Worm (Caenorhabditis elegans) whole organism, young adult: ENCODE data around the gene hpo-28.
A peak's percentile ranks its signal among the peaks of the same experiment; 100 is the strongest.

Experiments
- F10E7.11 ChIP-seq: sonication (generic microtip); optimal IDR thresholded peaks from 2 replicates; lab custom pipeline; 2017; ENCODE audit warnings: mild to moderate bottlenecking, missing genetic modification characterization, moderate library complexity, missing compliant biosample characterization
- F23B12.7 ChIP-seq: sonication (generic microtip); optimal IDR thresholded peaks from 2 replicates; lab custom pipeline; 2017; ENCODE audit warnings: missing genetic modification characterization, mild to moderate bottlenecking, missing compliant biosample characterization, antibody characterized with exemption, moderate library complexity; ENCODE audit not compliant: insufficient read depth
- F49E8.2 ChIP-seq: sonication (generic microtip); optimal IDR thresholded peaks from 3 replicates; lab custom pipeline; 2017; ENCODE audit warnings: missing genetic modification characterization, mild to moderate bottlenecking, missing compliant biosample characterization, antibody characterized with exemption, moderate library complexity; ENCODE audit not compliant: insufficient read depth
- F57A8.1 ChIP-seq: fragments of 200-800 bp; sonication (Bioruptor generic); optimal IDR thresholded peaks from 2 replicates; lab custom pipeline; 2018; ENCODE audit warnings: mild to moderate bottlenecking, missing genetic modification characterization, moderate library complexity, missing compliant biosample characterization
- F57C9.4 ChIP-seq: sonication (generic microtip); optimal IDR thresholded peaks from 2 replicates; lab custom pipeline; 2017; ENCODE audit warnings: mild to moderate bottlenecking, missing genetic modification characterization, missing compliant biosample characterization
- T07F8.4 ChIP-seq: sonication (generic microtip); optimal IDR thresholded peaks from 2 replicates; lab custom pipeline; 2016; ENCODE audit warnings: mild to moderate bottlenecking, missing genetic modification characterization, moderate library complexity, missing compliant biosample characterization
- Y95B8A.8 ChIP-seq: fragments of 200-800 bp; sonication (Bioruptor generic); IDR thresholded peaks from 2 replicates; pipeline ENCODE4 v1.3.6; 2022; ENCODE audit warnings: missing genetic modification reagents, missing genetic modification characterization, missing compliant biosample characterization
- ZK185.1 ChIP-seq: sonication (generic microtip); optimal IDR thresholded peaks from 2 replicates; lab custom pipeline; 2016; ENCODE audit warnings: mild to moderate bottlenecking, missing genetic modification characterization, missing compliant biosample characterization; ENCODE audit not compliant: poor library complexity, severe bottlenecking
- atf-7 ChIP-seq: sonication (generic microtip); optimal IDR thresholded peaks from 2 replicates; lab custom pipeline; 2017; ENCODE audit warnings: mild to moderate bottlenecking, missing genetic modification characterization, missing compliant biosample characterization
- cebp-1 ChIP-seq, 2 experiments: fragments of 200-800 bp in 1 of 2; sonication (Bioruptor generic) in 1 of 2; sonication (generic microtip) in 1 of 2; IDR thresholded peaks in 1 of 2; optimal IDR thresholded peaks in 1 of 2; 2 replicates each; pipeline versions ENCODE4 v1.3.6 to Lab custom; 2017 to 2022; ENCODE audit warnings: missing compliant biosample characterization in 2 of 2, missing genetic modification characterization in 2 of 2, mild to moderate bottlenecking in 1 of 2, missing genetic modification reagents in 1 of 2, moderate library complexity in 1 of 2
- die-1 ChIP-seq: sonication (generic microtip); optimal IDR thresholded peaks from 2 replicates; lab custom pipeline; 2016; ENCODE audit warnings: missing genotype, mild to moderate bottlenecking, missing genetic modification characterization, missing compliant biosample characterization
- dpl-1 ChIP-seq: fragments of 150-350 bp; optimal IDR thresholded peaks from 2 replicates; lab custom pipeline; 2014; ENCODE audit warnings: missing biosample characterization, missing genetic modification reagents, missing genetic modification characterization
- egl-18 ChIP-seq: fragments of 200-800 bp; sonication (Bioruptor generic); IDR thresholded peaks from 2 replicates; pipeline ENCODE4 v1.3.6; 2022; ENCODE audit warnings: missing genetic modification reagents, missing genetic modification characterization, missing compliant biosample characterization
- ekl-4 ChIP-seq: fragments of 200-800 bp; sonication (Bioruptor generic); IDR thresholded peaks from 2 replicates; pipeline ENCODE4 v1.3.6; 2022; ENCODE audit warnings: missing genetic modification reagents, missing genetic modification characterization, missing compliant biosample characterization
- gei-17 ChIP-seq: fragments of 200-800 bp; sonication (Bioruptor generic); optimal IDR thresholded peaks from 2 replicates; lab custom pipeline; 2018; ENCODE audit warnings: mild to moderate bottlenecking, missing genetic modification characterization, missing compliant biosample characterization
- hlh-12 ChIP-seq: sonication (generic microtip); optimal IDR thresholded peaks from 2 replicates; lab custom pipeline; 2016; ENCODE audit warnings: missing genetic modification characterization, missing compliant biosample characterization
- hlh-26 ChIP-seq: fragments of 200-800 bp; sonication (Bioruptor generic); conservative IDR thresholded peaks from 2 replicates; pipeline ENCODE4 v1.3.6; 2022; ENCODE audit warnings: missing genetic modification reagents, missing genetic modification characterization, missing compliant biosample characterization
- hmg-1.2 ChIP-seq: fragments of 200-800 bp; sonication (Bioruptor generic); IDR thresholded peaks from 2 replicates; pipeline ENCODE4 v1.3.6; 2022; ENCODE audit warnings: missing genetic modification reagents, missing genetic modification characterization, missing compliant biosample characterization
- let-526 ChIP-seq: fragments of 200-800 bp; sonication (Bioruptor generic); IDR thresholded peaks from 2 replicates; pipeline ENCODE4 v1.3.6; 2022; ENCODE audit warnings: missing genetic modification reagents, missing genetic modification characterization, missing compliant biosample characterization
- lin-35 ChIP-seq, 3 experiments: fragments of 150-350 bp in 2 of 3; sonication (generic microtip) in 1 of 3; optimal IDR thresholded peaks; 2 replicates each; lab custom pipeline; 2014 to 2018; ENCODE audit warnings: missing biosample characterization in 3 of 3, missing genetic modification characterization in 3 of 3, missing genetic modification reagents in 3 of 3
- lin-40 ChIP-seq: sonication (generic microtip); optimal IDR thresholded peaks from 2 replicates; lab custom pipeline; 2016; ENCODE audit warnings: missing genetic modification characterization, mild to moderate bottlenecking, missing compliant biosample characterization, missing genotype, missing genetic modification reagents
- mel-28 ChIP-seq: sonication (generic microtip); optimal IDR thresholded peaks from 2 replicates; lab custom pipeline; 2016; ENCODE audit warnings: borderline replicate concordance, mild to moderate bottlenecking, missing genetic modification characterization, missing compliant biosample characterization
- nfya-1 ChIP-seq: sonication (generic microtip); optimal IDR thresholded peaks from 2 replicates; lab custom pipeline; 2017; ENCODE audit warnings: antibody characterized with exemption, missing compliant biosample characterization, missing genetic modification characterization, borderline replicate concordance; ENCODE audit not compliant: insufficient read depth
- nfyb-1 ChIP-seq: fragments of 200-800 bp; sonication (Bioruptor generic); IDR thresholded peaks from 2 replicates; pipeline ENCODE4 v1.3.6; 2022; ENCODE audit warnings: missing genetic modification reagents, missing genetic modification characterization, missing compliant biosample characterization
- nhr-27 ChIP-seq: fragments of 200-800 bp; sonication (Bioruptor generic); optimal IDR thresholded peaks from 2 replicates; lab custom pipeline; 2018; ENCODE audit warnings: mild to moderate bottlenecking, missing genetic modification characterization, moderate library complexity, missing compliant biosample characterization
- pbrm-1 ChIP-seq: fragments of 200-800 bp; sonication (Bioruptor generic); IDR thresholded peaks from 2 replicates; pipeline ENCODE4 v1.3.6; 2022; ENCODE audit warnings: missing genetic modification reagents, missing genetic modification characterization, missing compliant biosample characterization
- pha-4 ChIP-seq: fragments of 150-350 bp; sonication (generic microtip); optimal IDR thresholded peaks from 2 replicates; lab custom pipeline; 2014; ENCODE audit warnings: missing biosample characterization, missing genetic modification reagents, missing genetic modification characterization
- rcor-1 ChIP-seq: fragments of 200-800 bp; sonication (Bioruptor generic); IDR thresholded peaks from 2 replicates; pipeline ENCODE4 v1.3.6; 2022; ENCODE audit warnings: missing genetic modification reagents, missing genetic modification characterization, missing compliant biosample characterization
- rpc-1 ChIP-seq, 2 experiments: fragments of 150-350 bp in 1 of 2; sonication (generic microtip) in 1 of 2; optimal IDR thresholded peaks; 2 replicates each; lab custom pipeline; 2014 to 2018; ENCODE audit warnings: missing biosample characterization in 1 of 2, missing genetic modification characterization in 1 of 2, missing genetic modification reagents in 1 of 2, missing genotype in 1 of 2
- snpc-1.1 ChIP-seq: sonication (generic microtip); optimal IDR thresholded peaks from 2 replicates; lab custom pipeline; 2017; ENCODE audit warnings: missing genetic modification characterization, mild to moderate bottlenecking, missing compliant biosample characterization, antibody characterized with exemption, moderate library complexity, missing genotype, missing genetic modification reagents; ENCODE audit not compliant: insufficient read depth
- snpc-4 ChIP-seq, 5 experiments: fragments of 150-350 bp in 1 of 5; sonication (generic microtip) in 4 of 5; optimal IDR thresholded peaks; 2 replicates each; lab custom pipeline; 2014 to 2018; ENCODE audit warnings: missing genetic modification characterization in 5 of 5, missing biosample characterization in 3 of 5, antibody characterized with exemption in 2 of 5, mild to moderate bottlenecking in 2 of 5, missing compliant biosample characterization in 2 of 5, missing genotype in 2 of 5, moderate library complexity in 2 of 5, missing genetic modification reagents in 1 of 5
- somi-1 ChIP-seq: fragments of 200-800 bp; sonication (Bioruptor generic); optimal IDR thresholded peaks from 2 replicates; lab custom pipeline; 2018; ENCODE audit warnings: mild to moderate bottlenecking, missing genetic modification characterization, missing compliant biosample characterization
- tbp1 ChIP-seq: fragments of 200-800 bp; sonication (Bioruptor generic); optimal IDR thresholded peaks from 2 replicates; lab custom pipeline; 2018; ENCODE audit warnings: mild to moderate bottlenecking, missing genetic modification characterization, missing compliant biosample characterization
- tbx-9 ChIP-seq: sonication (generic microtip); optimal IDR thresholded peaks from 2 replicates; lab custom pipeline; 2016; ENCODE audit warnings: borderline replicate concordance, missing genetic modification characterization, inconsistent platforms, missing compliant biosample characterization
- ztf-18 ChIP-seq: sonication (generic microtip); optimal IDR thresholded peaks from 2 replicates; lab custom pipeline; 2016; ENCODE audit warnings: missing genotype, mild to moderate bottlenecking, missing genetic modification characterization, missing compliant biosample characterization
- ztf-22 ChIP-seq: fragments of 200-800 bp; sonication (Bioruptor generic); optimal IDR thresholded peaks from 2 replicates; lab custom pipeline; 2018; ENCODE audit warnings: mild to moderate bottlenecking, missing genetic modification characterization, moderate library complexity, missing compliant biosample characterization
- ztf-6 ChIP-seq: fragments of 200-800 bp; sonication (Bioruptor generic); IDR thresholded peaks from 2 replicates; pipeline ENCODE4 v1.3.6; 2022; ENCODE audit warnings: missing genetic modification reagents, missing genetic modification characterization, missing compliant biosample characterization

hpo-28 gene

ce11 chrIII:5758519-5759099 is 49.5 kb upstream of the hpo-28 start (continued):
- TF ChIP-seq Y95B8A.8 (GFP tag; lab: Robert Waterston, UW) (no peak), hlh-12 (tag; lab: Kevin White, UChicago) (no peak), lin-40 (peak; percentile 31), pha-4 (tag; lab: Kevin White, UChicago) (no peak), hlh-26 (no peak), atf-7 (tag; lab: Kevin White, UChicago) (peak; percentile 95), nfyb-1 (GFP tag; lab: Robert Waterston, UW) (peak; percentile 57; the same call in 1 of the 2 replicates), rpc-1 (optimal IDR thresholded peaks at IDR 0.05; lab: Kevin White, UChicago) (no peak), rpc-1 (tag; optimal IDR thresholded peaks at IDR 0.05; lab: Kevin White, UChicago) (no peak), hmg-1.2 (GFP tag; lab: Robert Waterston, UW) (peak; percentile 30; the same call in 1 of the 2 replicates), die-1 (tag; lab: Kevin White, UChicago) (no peak), F23B12.7 (tag; lab: Kevin White, UChicago) (no peak), let-526 (GFP tag; lab: Robert Waterston, UW) (no peak), snpc-4 (GFP tag; optimal IDR thresholded peaks at IDR 0.05; lab: Kevin White, UChicago) (no peak), snpc-4 (tag; optimal IDR thresholded peaks at IDR 0.05; lab: Kevin White, UChicago) (no peak), T07F8.4 (no peak), lin-35 (GFP tag; optimal IDR thresholded peaks at IDR 0.05; lab: Kevin White, UChicago) (peak in 1 of 3 experiments; percentile 84), ztf-22 (no peak), tbp1 (GFP tag; lab: Kevin White, UChicago) (no peak), snpc-1.1 (tag; lab: Kevin White, UChicago) (no peak), pbrm-1 (no peak), cebp-1 (GFP tag; IDR thresholded peaks at IDR 0.05; lab: Robert Waterston, UW) (no peak), cebp-1 (tag; optimal IDR thresholded peaks at IDR 0.05; lab: Kevin White, UChicago) (peak; percentile 35), ztf-18 (tag; lab: Kevin White, UChicago) (no peak), F57A8.1 (GFP tag; lab: Kevin White, UChicago) (no peak), ztf-6 (GFP tag; lab: Robert Waterston, UW) (no peak), gei-17 (GFP tag; lab: Kevin White, UChicago) (no peak), somi-1 (GFP tag; lab: Kevin White, UChicago) (no peak), mel-28 (tag; lab: Kevin White, UChicago) (no peak), nfya-1 (no peak), ZK185.1 (tag; lab: Kevin White, UChicago) (peak; percentile 7), nhr-27 (tag; lab: Kevin White, UChicago) (no peak), dpl-1 (GFP tag; lab: Kevin White, UChicago) (no peak), egl-18 (no peak), F10E7.11 (tag; lab: Kevin White, UChicago) (no peak), F57C9.4 (tag; lab: Kevin White, UChicago) (no peak), ekl-4 (GFP tag; lab: Robert Waterston, UW) (no peak), tbx-9 (tag; lab: Kevin White, UChicago) (no peak), rcor-1 (GFP tag; lab: Robert Waterston, UW) (0 out of 2 replicates have a peak, but pooled peaks have one; percentile 35), F49E8.2 (tag; lab: Kevin White, UChicago) (no peak)
